Fruit fly (Drosophila melanogaster) whole organism: ENCODE results near the gene CtsL3.

Source experiments
- CG8478 ChIP-seq: fragments of >200 bp; optimal IDR thresholded peaks from 2 replicates; lab custom pipeline; 2018; ENCODE audit warnings: inconsistent platforms
- Dll ChIP-seq: fragments of >200 bp; optimal IDR thresholded peaks from 2 replicates; lab custom pipeline; 2017
- EcR ChIP-seq, 2 experiments: fragments of >200 bp; optimal IDR thresholded peaks; 2 replicates each; lab custom pipeline; 2017; ENCODE audit warnings: missing biosample characterization in 2 of 2, missing genetic modification characterization in 2 of 2, missing genetic modification reagents in 2 of 2
- pan ChIP-seq: fragments of >200 bp; optimal IDR thresholded peaks from 2 replicates; lab custom pipeline; 2017
- psq ChIP-seq: fragments of >200 bp; optimal IDR thresholded peaks from 2 replicates; lab custom pipeline; 2017
- usp ChIP-seq: fragments of >200 bp; optimal IDR thresholded peaks from 2 replicates; lab custom pipeline; 2017; ENCODE audit warnings: missing biosample characterization, missing genetic modification characterization, mixed read lengths

CtsL3 gene

dm6 chr3R:6027138-6027537 lies at the start of gene CtsL3:
Gene CtsL3, minus strand, starts transcription at chr3R:6027238.
- TF ChIP-seq psq (no peak), pan (lab: Kevin White, UChicago) (no peak), usp (GFP tag; lab: Kevin White, UChicago) (no peak), CG8478 (lab: Kevin White, UChicago) (no peak), EcR (GFP tag; optimal IDR thresholded peaks at IDR 0.05; lab: Kevin White, UChicago) (no peak), Dll (no peak)

dm6 chr3R:6057436-6057835 lies 30.4 kb upstream of the CtsL3 start, which contains the start of gene CG15580:
Gene CG15580, minus strand, starts transcription at chr3R:6057536.
- TF ChIP-seq psq (no peak), CG8478 (lab: Kevin White, UChicago) (no peak), EcR (GFP tag; optimal IDR thresholded peaks at IDR 0.05; lab: Kevin White, UChicago) (no peak), pan (lab: Kevin White, UChicago) (no peak), usp (GFP tag; lab: Kevin White, UChicago) (no peak), Dll (no peak)

dm6 chr3R:6038200-6038599 lies 11.2 kb upstream of the CtsL3 start:
- TF ChIP-seq psq: no peak
- no peak for TF ChIP-seq CG8478 (lab: Kevin White, UChicago)
- no peak for TF ChIP-seq Dll
- TF ChIP-seq usp (GFP tag; lab: Kevin White, UChicago): no peak
- TF ChIP-seq EcR (GFP tag; optimal IDR thresholded peaks at IDR 0.05; lab: Kevin White, UChicago): no peak
- no peak for TF ChIP-seq pan (lab: Kevin White, UChicago)

- TF ChIP-seq pan (lab: Kevin White, UChicago): no peak
Measured at dm6 chr3R:6027674-6028073, 636 bp upstream of the CtsL3 start.

dm6 chr3R:6025227-6025626 lies 1.8 kb downstream of the CtsL3 start:
- no peak for TF ChIP-seq usp (GFP tag; lab: Kevin White, UChicago)
- no peak for TF ChIP-seq CG8478 (lab: Kevin White, UChicago)
- TF ChIP-seq pan (lab: Kevin White, UChicago): no peak
- TF ChIP-seq Dll: no peak
- TF ChIP-seq EcR (GFP tag; optimal IDR thresholded peaks at IDR 0.05; lab: Kevin White, UChicago): no peak
- TF ChIP-seq psq: no peak

dm6 chr3R:6011832-6012231 lies 15.2 kb downstream of the CtsL3 start, which contains the start of gene CG10280:
Gene CG10280, minus strand, starts transcription at chr3R:6011932.
- TF ChIP-seq psq (no peak), pan (lab: Kevin White, UChicago) (no peak), CG8478 (lab: Kevin White, UChicago) (no peak), EcR (GFP tag; optimal IDR thresholded peaks at IDR 0.05; lab: Kevin White, UChicago) (no peak), Dll (no peak), usp (GFP tag; lab: Kevin White, UChicago) (no peak)

- TF ChIP-seq CG8478 (lab: Kevin White, UChicago): no peak
- TF ChIP-seq psq: no peak
- TF ChIP-seq pan (lab: Kevin White, UChicago): no peak
- no peak for TF ChIP-seq EcR (GFP tag; optimal IDR thresholded peaks at IDR 0.05; lab: Kevin White, UChicago)
- TF ChIP-seq Dll: no peak
- no peak for TF ChIP-seq usp (GFP tag; lab: Kevin White, UChicago)
Measured at dm6 chr3R:6009510-6010407, 17.3 kb downstream of the CtsL3 start.

dm6 chr3R:6008202-6009062 lies 18.6 kb downstream of the CtsL3 start, which contains the start of gene Rm62:
Gene Rm62, minus strand, starts transcription at chr3R:6008579.
- no peak for TF ChIP-seq EcR (GFP tag; optimal IDR thresholded peaks at IDR 0.05; lab: Kevin White, UChicago)
- TF ChIP-seq CG8478 (lab: Kevin White, UChicago): no peak
- TF ChIP-seq Dll: no peak
- no peak for TF ChIP-seq usp (GFP tag; lab: Kevin White, UChicago)
- no peak for TF ChIP-seq pan (lab: Kevin White, UChicago)
- no peak for TF ChIP-seq psq

dm6 chr3R:6007123-6008000 lies 19.7 kb downstream of the CtsL3 start:
- TF ChIP-seq CG8478 (lab: Kevin White, UChicago) (no peak), usp (GFP tag; lab: Kevin White, UChicago) (no peak), psq (no peak), EcR (GFP tag; optimal IDR thresholded peaks at IDR 0.05; lab: Kevin White, UChicago) (no peak), Dll (no peak), pan (lab: Kevin White, UChicago) (no peak)

dm6 chr3R:6006595-6006994 lies 20.4 kb downstream of the CtsL3 start:
- TF ChIP-seq Dll: no peak
- no peak for TF ChIP-seq usp (GFP tag; lab: Kevin White, UChicago)
- TF ChIP-seq pan (lab: Kevin White, UChicago): no peak
- no peak for TF ChIP-seq psq
- TF ChIP-seq EcR (GFP tag; optimal IDR thresholded peaks at IDR 0.05; lab: Kevin White, UChicago): no peak
- no peak for TF ChIP-seq CG8478 (lab: Kevin White, UChicago)

dm6 chr3R:5998831-5999230 lies 28.2 kb downstream of the CtsL3 start:
- TF ChIP-seq Dll: no peak
- TF ChIP-seq CG8478 (lab: Kevin White, UChicago): no peak
- no peak for TF ChIP-seq EcR (GFP tag; optimal IDR thresholded peaks at IDR 0.05; lab: Kevin White, UChicago)
- no peak for TF ChIP-seq pan (lab: Kevin White, UChicago)
- TF ChIP-seq psq: no peak
- TF ChIP-seq usp (GFP tag; lab: Kevin White, UChicago): no peak
